Fruit fly (Drosophila melanogaster): Measurements from ENCODE around the gene Npl4.
A peak's percentile ranks its signal among the peaks of the same experiment; 100 is the strongest.

Gene Npl4

dm6 chr3R:25631079-25631478, 6.6 kb upstream of the Npl4 start (continued):
- TF ChIP-seq bsh (GFP tag; optimal IDR thresholded peaks at IDR 0.05) (peak in 1 of 2 experiments; percentile 84), CTCF (GFP tag; optimal IDR thresholded peaks at IDR 0.05) (no peak), CG12071 (GFP tag; optimal IDR thresholded peaks at IDR 0.05) (peak; percentile 74), gfzf (GFP tag; optimal IDR thresholded peaks at IDR 0.05) (no peak), CG14965 (GFP tag; optimal IDR thresholded peaks at IDR 0.05; ENCODE audit: borderline replicate concordance) (peak; percentile 26), CrebB (tag; optimal IDR thresholded peaks at IDR 0.05) (peak; percentile 39), Dref (GFP tag; IDR thresholded peaks at IDR 0.05) (no peak), CG13775 (GFP tag; optimal IDR thresholded peaks at IDR 0.05) (peak; percentile 30), CG11696 (GFP tag; IDR thresholded peaks at IDR 0.05) (no peak), CG8944 (GFP tag; optimal IDR thresholded peaks at IDR 0.05) (peak; percentile 74), D19B (GFP tag; optimal IDR thresholded peaks at IDR 0.05) (no peak), Hsf (GFP tag; optimal IDR thresholded peaks at IDR 0.05) (peak; percentile 59), so (GFP tag; IDR thresholded peaks at IDR 0.05) (peak; percentile 69; the same call in 1 of the 3 replicates), CG7987 (GFP tag; optimal IDR thresholded peaks at IDR 0.05) (no peak), ind (GFP tag; optimal IDR thresholded peaks at IDR 0.05) (peak; percentile 66), Ets97D (GFP tag; optimal IDR thresholded peaks at IDR 0.05) (peak; percentile 11), CG15073 (GFP tag; optimal IDR thresholded peaks at IDR 0.05) (no peak), CG8924 (tag; optimal IDR thresholded peaks at IDR 0.05) (peak; percentile 47), CG12155 (GFP tag; optimal IDR thresholded peaks at IDR 0.05) (peak; percentile 11), lov (optimal IDR thresholded peaks at IDR 0.05) (no peak), lov (GFP tag; IDR thresholded peaks at IDR 0.05) (no peak), CG8359 (GFP tag; optimal IDR thresholded peaks at IDR 0.05; ENCODE audit: borderline replicate concordance) (peak; percentile 28), sd (tag; optimal IDR thresholded peaks at IDR 0.05) (peak; percentile 46), CG33213 (GFP tag; optimal IDR thresholded peaks at IDR 0.05) (peak; percentile 18), Eip74EF (GFP tag; optimal IDR thresholded peaks at IDR 0.05) (peak in 1 of 2 experiments; percentile 34), sob (GFP tag; IDR thresholded peaks at IDR 0.05) (peak; percentile 72), wdn (GFP tag; IDR thresholded peaks at IDR 0.05) (peak; percentile 38; the same call in 1 of the 2 replicates), CG1792 (GFP tag; optimal IDR thresholded peaks at IDR 0.05) (peak; percentile 61), Dp (GFP tag; optimal IDR thresholded peaks at IDR 0.05) (no peak), CG7556 (GFP tag; optimal IDR thresholded peaks at IDR 0.05) (peak; percentile 74), CG9797 (GFP tag; optimal IDR thresholded peaks at IDR 0.05) (no peak), CG4424 (GFP tag; optimal IDR thresholded peaks at IDR 0.05) (peak; percentile 61), fru (optimal IDR thresholded peaks at IDR 0.05) (no peak), sim (GFP tag; IDR thresholded peaks at IDR 0.05) (peak; percentile 48; the same call in 1 of the 2 replicates), B-H1 (GFP tag; IDR thresholded peaks at IDR 0.05) (peak; percentile 64), Trl (optimal IDR thresholded peaks at IDR 0.05) (no peak), Trl (GFP tag; optimal IDR thresholded peaks at IDR 0.05) (peak; percentile 62), CG31441 (GFP tag; IDR thresholded peaks at IDR 0.05) (peak; percentile 50; the same call in 1 of the 2 replicates), CkIIα-i1 (GFP tag; IDR thresholded peaks at IDR 0.05) (no peak), CG6683 (GFP tag; optimal IDR thresholded peaks at IDR 0.05) (no peak), Meics (GFP tag; optimal IDR thresholded peaks at IDR 0.05) (peak; percentile 62), CG4360 (GFP tag; IDR thresholded peaks at IDR 0.05) (0 out of 2 replicates have a peak, but pooled peaks have one; percentile 30), CG10654 (GFP tag; optimal IDR thresholded peaks at IDR 0.05) (peak; percentile 45), sr (GFP tag; IDR thresholded peaks at IDR 0.05) (0 out of 3 replicates have a peak, but pooled peaks have one; percentile 17), Fer1 (GFP tag; optimal IDR thresholded peaks at IDR 0.05) (peak; percentile 80), Med (GFP tag) (peak; percentile 95), fd96Cb (tag; optimal IDR thresholded peaks at IDR 0.05) (peak; percentile 65), chm (GFP tag; IDR thresholded peaks at IDR 0.05) (peak; percentile 65; the same call in 1 of the 2 replicates), Nf-YA (GFP tag; IDR thresholded peaks at IDR 0.05) (peak; percentile 67), CG31388 (GFP tag; optimal IDR thresholded peaks at IDR 0.05) (no peak), sc (optimal IDR thresholded peaks at IDR 0.05) (no peak), sc (GFP tag; optimal IDR thresholded peaks at IDR 0.05) (peak; percentile 63), Rfx (GFP tag; IDR thresholded peaks at IDR 0.05) (peak; percentile 69)
